Worm (Caenorhabditis elegans): ENCODE results near the gene R04F11.3.

DNA sequence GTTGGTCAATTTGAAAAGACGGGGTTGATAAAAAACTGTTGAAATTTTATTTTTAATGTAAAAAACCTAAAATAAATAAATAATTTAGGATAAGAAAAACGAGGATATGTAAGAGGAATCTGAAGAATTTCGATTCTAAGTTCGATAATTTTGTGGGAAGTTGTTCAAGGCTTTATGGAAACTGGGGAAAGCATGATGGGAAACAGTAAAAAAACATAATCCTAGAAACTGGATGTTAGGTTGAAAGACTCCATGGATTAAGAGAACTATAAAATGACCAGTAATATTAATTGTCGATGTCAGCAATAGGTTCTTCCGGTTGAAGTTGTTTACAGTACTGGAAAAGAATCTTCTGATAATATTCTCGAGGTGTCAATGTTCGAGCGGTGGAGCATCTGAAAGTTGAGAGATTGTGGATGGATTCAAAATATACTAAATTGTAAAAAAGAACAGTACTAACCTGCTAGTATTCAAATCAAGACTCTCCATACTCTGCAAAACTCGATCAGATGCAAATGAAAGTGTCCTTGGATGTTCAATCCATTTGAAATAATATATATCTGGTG lies 3.4 kb upstream of the R04F11.3 start:
- TF ChIP-seq nhr-28 (tag; optimal IDR thresholded peaks at IDR 0.05) (no peak), nhr-76 (tag; optimal IDR thresholded peaks at IDR 0.05) (no peak), C16A3.4 (tag; optimal IDR thresholded peaks at IDR 0.05) (no peak), nhr-237 (tag; optimal IDR thresholded peaks at IDR 0.05) (no peak), ceh-82 (tag; optimal IDR thresholded peaks at IDR 0.05) (no peak), ces-1 (GFP tag; optimal IDR thresholded peaks at IDR 0.05) (no peak), tbx-2 (tag; optimal IDR thresholded peaks at IDR 0.05) (no peak), mdl-1 (tag; optimal IDR thresholded peaks at IDR 0.05) (no peak), unc-62 (GFP tag; optimal IDR thresholded peaks at IDR 0.05) (no peak), C04F5.9 (tag; optimal IDR thresholded peaks at IDR 0.05) (no peak), jun-1 (tag; optimal IDR thresholded peaks at IDR 0.05) (no peak)
